Worm (Caenorhabditis elegans) whole organism, mixed stage, embryonic: ENCODE data around the gene K09H11.6.

Source experiments
- M03D4.4 ChIP-seq: sonication (generic microtip); optimal IDR thresholded peaks from 2 replicates; lab custom pipeline; 2017; ENCODE audit warnings: mild to moderate bottlenecking, missing genetic modification characterization, missing compliant biosample characterization
- bed-3 ChIP-seq: fragments of 200-800 bp; sonication (Bioruptor generic); optimal IDR thresholded peaks from 3 replicates; lab custom pipeline; 2018; ENCODE audit warnings: mild to moderate bottlenecking, missing genetic modification characterization, moderate library complexity, missing compliant biosample characterization
- blmp-1 ChIP-seq: fragments of 150-350 bp; optimal IDR thresholded peaks from 2 replicates; lab custom pipeline; 2014; ENCODE audit warnings: missing biosample characterization, missing genetic modification characterization
- ceh-39 ChIP-seq: fragments of 150-350 bp; optimal IDR thresholded peaks from 2 replicates; lab custom pipeline; 2014; ENCODE audit warnings: missing biosample characterization, missing genetic modification characterization
- ceh-43 ChIP-seq: fragments of 200-800 bp; sonication (Bioruptor generic); optimal IDR thresholded peaks from 2 replicates; lab custom pipeline; 2018; ENCODE audit warnings: mild to moderate bottlenecking, missing genetic modification characterization, moderate library complexity, missing compliant biosample characterization
- ceh-83 ChIP-seq: fragments of 200-800 bp; sonication (Bioruptor generic); optimal IDR thresholded peaks from 2 replicates; lab custom pipeline; 2018; ENCODE audit warnings: mild to moderate bottlenecking, missing genetic modification characterization, missing compliant biosample characterization
- ces-1 ChIP-seq: fragments of 150-350 bp; optimal IDR thresholded peaks from 2 replicates; lab custom pipeline; 2014; ENCODE audit warnings: missing biosample characterization, missing genetic modification reagents, missing genetic modification characterization
- cnd-1 ChIP-seq: fragments of 200-800 bp; sonication (Bioruptor generic); optimal IDR thresholded peaks from 2 replicates; lab custom pipeline; 2018; ENCODE audit warnings: mild to moderate bottlenecking, missing genetic modification characterization, missing compliant biosample characterization
- drap-1 ChIP-seq: fragments of 200-800 bp; sonication (Bioruptor generic); optimal IDR thresholded peaks from 3 replicates; lab custom pipeline; 2018; ENCODE audit warnings: mild to moderate bottlenecking, missing genetic modification characterization, missing compliant biosample characterization
- elt-1 ChIP-seq: sonication (generic microtip); optimal IDR thresholded peaks from 2 replicates; lab custom pipeline; 2017; ENCODE audit warnings: missing genetic modification characterization, mild to moderate bottlenecking, missing compliant biosample characterization, antibody characterized with exemption, moderate library complexity, borderline replicate concordance; ENCODE audit not compliant: insufficient read depth
- elt-3 ChIP-seq: fragments of 150-350 bp; optimal IDR thresholded peaks from 2 replicates; lab custom pipeline; 2014; ENCODE audit warnings: missing biosample characterization, missing genetic modification characterization
- flh-1 ChIP-seq: fragments of 200-800 bp; sonication (Bioruptor generic); optimal IDR thresholded peaks from 2 replicates; lab custom pipeline; 2018; ENCODE audit warnings: mild to moderate bottlenecking, missing genetic modification characterization, moderate library complexity, missing compliant biosample characterization
- hlh-1 ChIP-seq: fragments of 150-350 bp; optimal IDR thresholded peaks from 2 replicates; lab custom pipeline; 2014; ENCODE audit warnings: missing biosample characterization, missing genetic modification reagents, missing genetic modification characterization
- lin-13 ChIP-seq: fragments of 150-350 bp; optimal IDR thresholded peaks from 2 replicates; lab custom pipeline; 2014; ENCODE audit warnings: missing biosample characterization, missing genetic modification characterization
- lin-32 ChIP-seq: fragments of 200-800 bp; sonication (Bioruptor generic); optimal IDR thresholded peaks from 2 replicates; lab custom pipeline; 2018; ENCODE audit warnings: mild to moderate bottlenecking, missing genetic modification characterization, missing compliant biosample characterization
- lsy-2 ChIP-seq: fragments of 150-350 bp; optimal IDR thresholded peaks from 2 replicates; lab custom pipeline; 2014; ENCODE audit warnings: missing biosample characterization, missing genetic modification characterization
- mab-5 ChIP-seq: fragments of 150-350 bp; optimal IDR thresholded peaks from 2 replicates; lab custom pipeline; 2014; ENCODE audit warnings: missing biosample characterization, missing genetic modification characterization
- mep-1 ChIP-seq: fragments of 150-350 bp; optimal IDR thresholded peaks from 2 replicates; lab custom pipeline; 2017; ENCODE audit warnings: missing biosample characterization, missing genetic modification reagents, missing genetic modification characterization, inconsistent platforms
- nhr-12 ChIP-seq: fragments of 150-350 bp; optimal IDR thresholded peaks from 2 replicates; lab custom pipeline; 2014; ENCODE audit warnings: missing biosample characterization, missing genetic modification characterization
- nhr-2 ChIP-seq: fragments of 150-350 bp; optimal IDR thresholded peaks from 2 replicates; lab custom pipeline; 2014; ENCODE audit warnings: missing biosample characterization, missing genetic modification characterization
- nhr-237 ChIP-seq: fragments of 150-350 bp; optimal IDR thresholded peaks from 2 replicates; lab custom pipeline; 2014; ENCODE audit warnings: missing biosample characterization, missing genetic modification characterization
- nhr-76 ChIP-seq: sonication (generic microtip); optimal IDR thresholded peaks from 2 replicates; lab custom pipeline; 2017; ENCODE audit warnings: missing biosample characterization, missing genetic modification characterization
- pha-4 ChIP-seq: fragments of 150-350 bp; optimal IDR thresholded peaks from 2 replicates; lab custom pipeline; 2018; ENCODE audit warnings: missing biosample characterization, missing genetic modification reagents, missing genetic modification characterization
- snpc-4 ChIP-seq: fragments of 150-350 bp; optimal IDR thresholded peaks from 2 replicates; lab custom pipeline; 2014; ENCODE audit warnings: missing biosample characterization, missing genetic modification characterization
- sptf-1 ChIP-seq: sonication (generic microtip); optimal IDR thresholded peaks from 2 replicates; lab custom pipeline; 2017; ENCODE audit warnings: mild to moderate bottlenecking, missing genetic modification characterization, moderate library complexity, missing compliant biosample characterization
- tbx-8 ChIP-seq: fragments of 200-800 bp; sonication (Bioruptor generic); optimal IDR thresholded peaks from 2 replicates; lab custom pipeline; 2018; ENCODE audit warnings: mild to moderate bottlenecking, missing genetic modification characterization, moderate library complexity, missing compliant biosample characterization
- unc-120 ChIP-seq: sonication (generic microtip); optimal IDR thresholded peaks from 2 replicates; lab custom pipeline; 2017; ENCODE audit warnings: missing genetic modification characterization, missing compliant biosample characterization; ENCODE audit not compliant: poor library complexity, severe bottlenecking
- unc-39 ChIP-seq: fragments of 150-350 bp; optimal IDR thresholded peaks from 2 replicates; lab custom pipeline; 2014; ENCODE audit warnings: missing biosample characterization, missing genetic modification characterization
- ztf-11 ChIP-seq: fragments of 150-350 bp; optimal IDR thresholded peaks from 2 replicates; lab custom pipeline; 2014; ENCODE audit warnings: missing biosample characterization, missing genetic modification characterization

The K09H11.6 gene

ce11 chrV:5765081-5765480 lies 29.1 kb upstream of the K09H11.6 start, which contains the start of gene pgph-2:
Gene pgph-2, plus strand, starts transcription at chrV:5765127.
- no peak for TF ChIP-seq flh-1
- TF ChIP-seq drap-1 (GFP tag; lab: Kevin White, UChicago) = no peak
- TF ChIP-seq snpc-4 (tag; lab: Kevin White, UChicago) = no peak
- TF ChIP-seq mab-5 (tag; lab: Kevin White, UChicago) = no peak
- TF ChIP-seq unc-39 = no peak

DNA sequence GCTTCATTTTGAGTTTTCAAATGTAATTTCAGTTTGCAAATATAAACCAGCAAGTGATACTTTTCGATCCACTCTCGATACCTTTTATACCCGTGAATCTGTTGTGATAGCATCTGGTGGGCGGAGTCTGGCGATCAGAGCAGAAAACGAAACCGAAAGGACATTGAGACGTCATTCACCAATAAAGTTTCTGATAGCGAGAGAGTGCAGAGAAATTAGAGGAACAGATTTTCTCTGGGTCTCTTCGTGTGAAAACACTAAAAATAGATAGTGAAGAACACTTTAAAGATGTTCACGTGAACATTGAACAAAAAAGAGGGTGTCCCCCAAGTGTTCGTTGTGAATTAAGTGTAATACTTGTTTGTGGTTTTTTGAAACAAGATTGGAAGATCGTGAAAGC lies 27.8 kb upstream of the K09H11.6 start, which contains the start of gene pgph-3:
TSS of gene pgph-3 (minus strand) at position 60 of the 400 bp plus-strand sequence.
- TF ChIP-seq elt-1 (tag; lab: Kevin White, UChicago) (no peak), mab-5 (tag; lab: Kevin White, UChicago) (no peak), pha-4 (tag; lab: Kevin White, UChicago) (no peak), unc-120 (tag; lab: Kevin White, UChicago) (peak; percentile 40), lin-13 (tag; lab: Kevin White, UChicago) (no peak), elt-3 (tag; lab: Kevin White, UChicago) (no peak), blmp-1 (peak; percentile 46), nhr-76 (tag; lab: Kevin White, UChicago) (no peak), lsy-2 (tag; lab: Kevin White, UChicago) (no peak)

ce11 chrV:5760132-5760531 lies 24.2 kb upstream of the K09H11.6 start, which contains the start of gene C53A3.1:
Gene C53A3.1, minus strand, starts transcription at chrV:5760232.
- no peak for TF ChIP-seq lin-13 (tag; lab: Kevin White, UChicago)
- TF ChIP-seq flh-1 = no peak
- no peak for TF ChIP-seq M03D4.4 (tag; lab: Kevin White, UChicago)
- no peak for TF ChIP-seq nhr-2 (tag; lab: Kevin White, UChicago)
- no peak for TF ChIP-seq tbx-8 (GFP tag; lab: Kevin White, UChicago)
- TF ChIP-seq pha-4 (tag; lab: Kevin White, UChicago) = no peak
- no peak for TF ChIP-seq ztf-11
- TF ChIP-seq unc-39 = no peak
- TF ChIP-seq ceh-43 = no peak
- TF ChIP-seq ceh-83 (GFP tag; lab: Kevin White, UChicago) = no peak
- no peak for TF ChIP-seq bed-3 (GFP tag; lab: Kevin White, UChicago)
- no peak for TF ChIP-seq elt-3 (tag; lab: Kevin White, UChicago)
- no peak for TF ChIP-seq lin-32
- TF ChIP-seq unc-120 (tag; lab: Kevin White, UChicago) = no peak
- TF ChIP-seq cnd-1 = no peak
- no peak for TF ChIP-seq elt-1 (tag; lab: Kevin White, UChicago)
- no peak for TF ChIP-seq mab-5 (tag; lab: Kevin White, UChicago)
- TF ChIP-seq nhr-237 (tag; lab: Kevin White, UChicago) = no peak
- TF ChIP-seq nhr-12 (tag; lab: Kevin White, UChicago) = no peak
- no peak for TF ChIP-seq ceh-39 (tag; lab: Kevin White, UChicago)
- TF ChIP-seq, all 35 proteins: peak for 0

ce11 chrV:5758780-5759179 lies 22.8 kb upstream of the K09H11.6 start, which contains the start of gene C53A3.4:
Gene C53A3.4, minus strand, starts transcription at chrV:5758880.
- TF ChIP-seq M03D4.4 (tag; lab: Kevin White, UChicago) = no peak
- TF ChIP-seq tbx-8 (GFP tag; lab: Kevin White, UChicago) = no peak
- TF ChIP-seq sptf-1 = no peak
- TF ChIP-seq unc-120 (tag; lab: Kevin White, UChicago) = no peak
- TF ChIP-seq bed-3 (GFP tag; lab: Kevin White, UChicago) = no peak
- TF ChIP-seq ces-1 (GFP tag; lab: Kevin White, UChicago) = no peak
- TF ChIP-seq mep-1 (tag; lab: Kevin White, UChicago) = no peak
- no peak for TF ChIP-seq nhr-2 (tag; lab: Kevin White, UChicago)
- no peak for TF ChIP-seq nhr-76 (tag; lab: Kevin White, UChicago)
- no peak for TF ChIP-seq cnd-1
- no peak for TF ChIP-seq hlh-1 (tag; lab: Kevin White, UChicago)
- no peak for TF ChIP-seq pha-4 (tag; lab: Kevin White, UChicago)
- no peak for TF ChIP-seq snpc-4 (tag; lab: Kevin White, UChicago)
- TF ChIP-seq ceh-43 = no peak
- no peak for TF ChIP-seq nhr-12 (tag; lab: Kevin White, UChicago)
- TF ChIP-seq, all 35 proteins: peak for 0

DNA sequence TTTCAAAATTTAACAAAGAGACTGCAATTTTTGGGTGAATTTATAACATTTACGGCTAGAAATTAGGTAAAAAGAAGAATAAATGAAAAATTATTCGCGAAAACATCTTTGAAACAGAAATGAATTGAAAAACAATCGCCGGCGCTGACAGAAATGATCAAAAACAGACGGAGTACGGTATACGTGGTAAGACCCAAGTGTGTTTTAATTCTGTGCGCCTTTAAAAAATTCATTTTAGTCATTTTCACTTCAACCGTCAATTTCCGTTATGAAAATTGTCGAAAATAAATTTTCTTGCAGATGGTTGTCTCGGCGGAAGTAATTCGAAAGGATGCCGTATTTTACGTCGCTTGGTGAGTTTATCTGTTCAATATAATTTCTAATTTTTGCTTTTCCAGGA lies 20.2 kb upstream of the K09H11.6 start, which contains the start of gene C53A3.3:
TSS of gene C53A3.3 (plus strand) at position 301 of the 400 bp plus-strand sequence.
- TF ChIP-seq unc-120 (tag; lab: Kevin White, UChicago) (no peak), ces-1 (GFP tag; lab: Kevin White, UChicago) (no peak)
- TF ChIP-seq, all 35 proteins: peak for 0
